Worm (Caenorhabditis elegans) whole organism, mixed stage, embryonic: ENCODE results near the gene Y82E9BR.5.

Experiments
- lsy-2 ChIP-seq: fragments of 150-350 bp; optimal IDR thresholded peaks from 2 replicates; lab custom pipeline; 2014; ENCODE audit warnings: missing biosample characterization, missing genetic modification characterization
- nhr-2 ChIP-seq: fragments of 150-350 bp; optimal IDR thresholded peaks from 2 replicates; lab custom pipeline; 2014; ENCODE audit warnings: missing biosample characterization, missing genetic modification characterization
- nhr-76 ChIP-seq: sonication (generic microtip); optimal IDR thresholded peaks from 2 replicates; lab custom pipeline; 2017; ENCODE audit warnings: missing biosample characterization, missing genetic modification characterization
- sptf-1 ChIP-seq: sonication (generic microtip); optimal IDR thresholded peaks from 2 replicates; lab custom pipeline; 2017; ENCODE audit warnings: mild to moderate bottlenecking, missing genetic modification characterization, moderate library complexity, missing compliant biosample characterization

ce11 chrIII:1383483-1383882, 687 bp upstream of the Y82E9BR.5 start:
- TF ChIP-seq nhr-2 (tag; lab: Kevin White, UChicago) (no peak), lsy-2 (tag; lab: Kevin White, UChicago) (no peak), nhr-76 (no peak), sptf-1 (tag; lab: Kevin White, UChicago) (no peak)
